Worm (Caenorhabditis elegans): ENCODE data around the gene T07E3.3.

The T07E3.3 gene

DNA sequence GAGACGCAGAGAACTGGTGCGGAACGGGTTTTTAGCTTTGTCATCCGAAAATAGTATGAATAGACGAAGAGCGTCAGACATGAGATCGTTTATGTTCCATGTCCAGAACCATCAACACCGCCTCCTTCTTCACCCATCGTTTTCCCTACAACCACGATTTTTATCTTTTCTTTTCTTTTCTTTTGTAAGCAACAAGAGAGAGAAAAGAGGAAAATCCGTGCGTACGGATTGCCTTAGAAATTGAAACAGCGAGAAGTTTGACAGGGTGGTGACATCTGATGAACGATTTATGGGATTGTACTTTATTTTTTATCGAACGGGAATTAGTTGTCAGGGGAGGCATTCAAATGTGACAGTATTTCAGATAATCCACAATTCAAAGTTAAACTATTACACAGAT lies 42.1 kb downstream of the T07E3.3 start, which contains the start of gene abu-13:
abu-13 (minus strand) TSS at position 152 of the 400 bp plus-strand sequence.
- TF ChIP-seq ztf-11 (tag; optimal IDR thresholded peaks at IDR 0.05): no peak
- no peak for TF ChIP-seq spr-1 (tag; optimal IDR thresholded peaks at IDR 0.05)
- peak; percentile 19 for TF ChIP-seq nhr-28 (tag; optimal IDR thresholded peaks at IDR 0.05)
- no peak for TF ChIP-seq zfp-3 (GFP tag; conservative IDR thresholded peaks at IDR 0.05)
- TF ChIP-seq mdl-1 (tag; optimal IDR thresholded peaks at IDR 0.05): peak in 1 of 2 experiments; percentile 10
- peak; percentile 7 for TF ChIP-seq hlh-11 (tag; optimal IDR thresholded peaks at IDR 0.05)

ce11 chrIII:6946382-6946781 lies 42.7 kb downstream of the T07E3.3 start, which contains the start of gene let-711:
let-711 (plus strand) TSS chrIII:6946718.
- peak; percentile 97 for TF ChIP-seq Y48G9A.11 (GFP tag; IDR thresholded peaks at IDR 0.05)
- no peak for TF ChIP-seq unc-39 (tag; optimal IDR thresholded peaks at IDR 0.05)
- peak; percentile 4 for TF ChIP-seq hlh-30 (tag; optimal IDR thresholded peaks at IDR 0.05; ENCODE audit: insufficient read depth)
- no peak for TF ChIP-seq arid-1 (GFP tag; conservative IDR thresholded peaks at IDR 0.05)
- no peak for TF ChIP-seq daf-16 (GFP tag; optimal IDR thresholded peaks at IDR 0.05)
- peak; percentile 18 for TF ChIP-seq daf-16 (tag; optimal IDR thresholded peaks at IDR 0.05)
- TF ChIP-seq T20F7.1 (GFP tag; optimal IDR thresholded peaks at IDR 0.05): peak; percentile 95
- peak; percentile 28 for TF ChIP-seq mes-2 (tag; optimal IDR thresholded peaks at IDR 0.05; ENCODE audit: poor library complexity, severe bottlenecking)
- TF ChIP-seq aha-1 (tag): peak; percentile 56
- TF ChIP-seq spr-3 (GFP tag; optimal IDR thresholded peaks at IDR 0.05): no peak
- TF ChIP-seq lsy-2 (tag; optimal IDR thresholded peaks at IDR 0.05): peak in 1 of 2 experiments; percentile 27

ce11 chrIII:6947896-6948295 lies 44.2 kb downstream of the T07E3.3 start:
- TF ChIP-seq lin-29 (GFP tag; IDR thresholded peaks at IDR 0.05): no peak
- no peak for TF ChIP-seq spr-1 (tag; optimal IDR thresholded peaks at IDR 0.05)
- no peak for TF ChIP-seq duxl-1 (tag; optimal IDR thresholded peaks at IDR 0.05; ENCODE audit: poor library complexity)
- TF ChIP-seq mdl-1 (tag; optimal IDR thresholded peaks at IDR 0.05): peak in 1 of 2 experiments; percentile 16
- no peak for TF ChIP-seq lin-1 (GFP tag; IDR thresholded peaks at IDR 0.05)
- TF ChIP-seq hlh-30 (tag; optimal IDR thresholded peaks at IDR 0.05; ENCODE audit: insufficient read depth): peak; percentile 86
- peak; percentile 48 for TF ChIP-seq hlh-11 (tag; optimal IDR thresholded peaks at IDR 0.05)
- peak in 1 of 2 experiments; percentile 21 for TF ChIP-seq lsy-2 (tag; optimal IDR thresholded peaks at IDR 0.05)
- peak; percentile 63 for TF ChIP-seq nhr-28 (tag; optimal IDR thresholded peaks at IDR 0.05)
- no peak for TF ChIP-seq dve-1 (tag; optimal IDR thresholded peaks at IDR 0.05; ENCODE audit: insufficient read depth)
- TF ChIP-seq ztf-7 (tag; optimal IDR thresholded peaks at IDR 0.05): no peak
- peak in 1 of 2 experiments; percentile 9 for TF ChIP-seq hif-1 (tag; optimal IDR thresholded peaks at IDR 0.05)
- no peak for TF ChIP-seq ceh-28 (tag; optimal IDR thresholded peaks at IDR 0.05)
- TF ChIP-seq ces-1 (GFP tag; optimal IDR thresholded peaks at IDR 0.05): no peak
- no peak for TF ChIP-seq unc-130 (GFP tag; optimal IDR thresholded peaks at IDR 0.05)
- TF ChIP-seq mep-1 (tag; optimal IDR thresholded peaks at IDR 0.05): no peak
- TF ChIP-seq ama-1 (optimal IDR thresholded peaks at IDR 0.05): no peak
- no peak for TF ChIP-seq zip-2 (tag; optimal IDR thresholded peaks at IDR 0.05)
- peak; percentile 26 for TF ChIP-seq mxl-3 (GFP tag; optimal IDR thresholded peaks at IDR 0.05)
- TF ChIP-seq attf-4 (tag; optimal IDR thresholded peaks at IDR 0.05): no peak
- TF ChIP-seq vab-7 (GFP tag; IDR thresholded peaks at IDR 0.05): no peak
- TF ChIP-seq mdt-29 (GFP tag; IDR thresholded peaks at IDR 0.05): no peak
- TF ChIP-seq nhr-77 (tag; optimal IDR thresholded peaks at IDR 0.05): no peak
- TF ChIP-seq daf-16 (GFP tag; optimal IDR thresholded peaks at IDR 0.05): no peak
- peak; percentile 9 for TF ChIP-seq daf-16 (tag; optimal IDR thresholded peaks at IDR 0.05)
- no peak for TF ChIP-seq snpc-4 (tag; optimal IDR thresholded peaks at IDR 0.05)
- TF ChIP-seq ceh-32 (tag; optimal IDR thresholded peaks at IDR 0.05; ENCODE audit: poor library complexity): no peak

DNA sequence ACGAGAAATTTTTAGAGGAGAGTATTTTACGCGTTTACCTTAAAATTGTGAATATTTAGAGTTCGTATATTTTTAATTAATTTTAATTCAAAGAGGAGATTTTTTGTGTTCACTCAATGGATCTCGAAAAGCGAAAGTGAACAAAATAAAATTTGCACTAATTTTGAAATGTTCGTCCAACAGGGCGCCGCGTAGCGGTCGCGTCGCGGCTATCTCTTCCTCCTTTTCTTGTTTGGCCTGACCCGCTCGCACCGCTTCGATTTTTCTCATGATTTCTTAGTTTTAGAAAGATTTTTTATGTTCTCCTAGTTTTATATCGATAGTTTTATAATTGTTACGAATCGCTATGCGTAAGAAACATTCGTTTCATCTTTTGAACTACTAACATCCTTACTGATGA lies 47.8 kb downstream of the T07E3.3 start:
- TF ChIP-seq mep-1 (tag; optimal IDR thresholded peaks at IDR 0.05) (no peak), daf-8 (GFP tag; IDR thresholded peaks at IDR 0.05) (no peak), hlh-30 (tag; optimal IDR thresholded peaks at IDR 0.05; ENCODE audit: insufficient read depth) (peak; percentile 4), lsy-2 (tag; optimal IDR thresholded peaks at IDR 0.05) (peak in 1 of 2 experiments; percentile 49), dpl-1 (GFP tag; optimal IDR thresholded peaks at IDR 0.05) (peak; percentile 31), daf-19 (GFP tag; conservative IDR thresholded peaks at IDR 0.05) (no peak), nhr-28 (tag; optimal IDR thresholded peaks at IDR 0.05) (no peak), hmg-1.1 (GFP tag; IDR thresholded peaks at IDR 0.05) (no peak), nhr-48 (tag; optimal IDR thresholded peaks at IDR 0.05) (no peak), F44E2.7 (GFP tag; IDR thresholded peaks at IDR 0.05) (no peak)
